Worm (Caenorhabditis elegans) whole organism, mixed stage, embryonic: ENCODE measurements around the gene pals-38.

Experiments used
- M03D4.4 ChIP-seq: sonication (generic microtip); optimal IDR thresholded peaks from 2 replicates; lab custom pipeline; 2017; ENCODE audit warnings: mild to moderate bottlenecking, missing genetic modification characterization, missing compliant biosample characterization
- bed-3 ChIP-seq: fragments of 200-800 bp; sonication (Bioruptor generic); optimal IDR thresholded peaks from 3 replicates; lab custom pipeline; 2018; ENCODE audit warnings: mild to moderate bottlenecking, missing genetic modification characterization, moderate library complexity, missing compliant biosample characterization
- ceh-83 ChIP-seq: fragments of 200-800 bp; sonication (Bioruptor generic); optimal IDR thresholded peaks from 2 replicates; lab custom pipeline; 2018; ENCODE audit warnings: mild to moderate bottlenecking, missing genetic modification characterization, missing compliant biosample characterization
- ces-1 ChIP-seq: fragments of 150-350 bp; optimal IDR thresholded peaks from 2 replicates; lab custom pipeline; 2014; ENCODE audit warnings: missing biosample characterization, missing genetic modification reagents, missing genetic modification characterization
- cnd-1 ChIP-seq: fragments of 200-800 bp; sonication (Bioruptor generic); optimal IDR thresholded peaks from 2 replicates; lab custom pipeline; 2018; ENCODE audit warnings: mild to moderate bottlenecking, missing genetic modification characterization, missing compliant biosample characterization
- drap-1 ChIP-seq: fragments of 200-800 bp; sonication (Bioruptor generic); optimal IDR thresholded peaks from 3 replicates; lab custom pipeline; 2018; ENCODE audit warnings: mild to moderate bottlenecking, missing genetic modification characterization, missing compliant biosample characterization
- elt-1 ChIP-seq: sonication (generic microtip); optimal IDR thresholded peaks from 2 replicates; lab custom pipeline; 2017; ENCODE audit warnings: missing genetic modification characterization, mild to moderate bottlenecking, missing compliant biosample characterization, antibody characterized with exemption, moderate library complexity, borderline replicate concordance; ENCODE audit not compliant: insufficient read depth
- flh-1 ChIP-seq: fragments of 200-800 bp; sonication (Bioruptor generic); optimal IDR thresholded peaks from 2 replicates; lab custom pipeline; 2018; ENCODE audit warnings: mild to moderate bottlenecking, missing genetic modification characterization, moderate library complexity, missing compliant biosample characterization
- ham-2 ChIP-seq: fragments of 200-800 bp; sonication (Bioruptor generic); optimal IDR thresholded peaks from 2 replicates; lab custom pipeline; 2018; ENCODE audit warnings: mild to moderate bottlenecking, missing genetic modification characterization, missing compliant biosample characterization
- lin-13 ChIP-seq: fragments of 150-350 bp; optimal IDR thresholded peaks from 2 replicates; lab custom pipeline; 2014; ENCODE audit warnings: missing biosample characterization, missing genetic modification characterization
- lin-32 ChIP-seq: fragments of 200-800 bp; sonication (Bioruptor generic); optimal IDR thresholded peaks from 2 replicates; lab custom pipeline; 2018; ENCODE audit warnings: mild to moderate bottlenecking, missing genetic modification characterization, missing compliant biosample characterization
- lsy-2 ChIP-seq: fragments of 150-350 bp; optimal IDR thresholded peaks from 2 replicates; lab custom pipeline; 2014; ENCODE audit warnings: missing biosample characterization, missing genetic modification characterization
- mab-5 ChIP-seq: fragments of 150-350 bp; optimal IDR thresholded peaks from 2 replicates; lab custom pipeline; 2014; ENCODE audit warnings: missing biosample characterization, missing genetic modification characterization
- mls-2 ChIP-seq: sonication (generic microtip); optimal IDR thresholded peaks from 2 replicates; lab custom pipeline; 2016; ENCODE audit warnings: mild to moderate bottlenecking, missing genetic modification characterization, moderate library complexity, missing compliant biosample characterization
- nhr-12 ChIP-seq: fragments of 150-350 bp; optimal IDR thresholded peaks from 2 replicates; lab custom pipeline; 2014; ENCODE audit warnings: missing biosample characterization, missing genetic modification characterization
- nhr-2 ChIP-seq: fragments of 150-350 bp; optimal IDR thresholded peaks from 2 replicates; lab custom pipeline; 2014; ENCODE audit warnings: missing biosample characterization, missing genetic modification characterization
- nhr-28 ChIP-seq: fragments of 150-350 bp; optimal IDR thresholded peaks from 2 replicates; lab custom pipeline; 2014; ENCODE audit warnings: missing biosample characterization, missing genetic modification characterization
- nhr-76 ChIP-seq: sonication (generic microtip); optimal IDR thresholded peaks from 2 replicates; lab custom pipeline; 2017; ENCODE audit warnings: missing biosample characterization, missing genetic modification characterization
- pha-4 ChIP-seq: fragments of 150-350 bp; optimal IDR thresholded peaks from 2 replicates; lab custom pipeline; 2018; ENCODE audit warnings: missing biosample characterization, missing genetic modification reagents, missing genetic modification characterization
- sem-2 ChIP-seq: fragments of 200-800 bp; sonication (Bioruptor generic); optimal IDR thresholded peaks from 2 replicates; lab custom pipeline; 2018; ENCODE audit warnings: mild to moderate bottlenecking, missing genetic modification characterization, missing compliant biosample characterization
- snpc-4 ChIP-seq: fragments of 150-350 bp; optimal IDR thresholded peaks from 2 replicates; lab custom pipeline; 2014; ENCODE audit warnings: missing biosample characterization, missing genetic modification characterization
- sptf-1 ChIP-seq: sonication (generic microtip); optimal IDR thresholded peaks from 2 replicates; lab custom pipeline; 2017; ENCODE audit warnings: mild to moderate bottlenecking, missing genetic modification characterization, moderate library complexity, missing compliant biosample characterization
- tbx-8 ChIP-seq: fragments of 200-800 bp; sonication (Bioruptor generic); optimal IDR thresholded peaks from 2 replicates; lab custom pipeline; 2018; ENCODE audit warnings: mild to moderate bottlenecking, missing genetic modification characterization, moderate library complexity, missing compliant biosample characterization
- unc-39 ChIP-seq: fragments of 150-350 bp; optimal IDR thresholded peaks from 2 replicates; lab custom pipeline; 2014; ENCODE audit warnings: missing biosample characterization, missing genetic modification characterization
- unc-62 ChIP-seq: fragments of 150-350 bp; optimal IDR thresholded peaks from 2 replicates; lab custom pipeline; 2014; ENCODE audit warnings: missing biosample characterization, missing genetic modification reagents, missing genetic modification characterization
- zip-8 ChIP-seq: fragments of 150-350 bp; optimal IDR thresholded peaks from 2 replicates; lab custom pipeline; 2014; ENCODE audit warnings: missing biosample characterization, missing genetic modification characterization

Gene pals-38

DNA sequence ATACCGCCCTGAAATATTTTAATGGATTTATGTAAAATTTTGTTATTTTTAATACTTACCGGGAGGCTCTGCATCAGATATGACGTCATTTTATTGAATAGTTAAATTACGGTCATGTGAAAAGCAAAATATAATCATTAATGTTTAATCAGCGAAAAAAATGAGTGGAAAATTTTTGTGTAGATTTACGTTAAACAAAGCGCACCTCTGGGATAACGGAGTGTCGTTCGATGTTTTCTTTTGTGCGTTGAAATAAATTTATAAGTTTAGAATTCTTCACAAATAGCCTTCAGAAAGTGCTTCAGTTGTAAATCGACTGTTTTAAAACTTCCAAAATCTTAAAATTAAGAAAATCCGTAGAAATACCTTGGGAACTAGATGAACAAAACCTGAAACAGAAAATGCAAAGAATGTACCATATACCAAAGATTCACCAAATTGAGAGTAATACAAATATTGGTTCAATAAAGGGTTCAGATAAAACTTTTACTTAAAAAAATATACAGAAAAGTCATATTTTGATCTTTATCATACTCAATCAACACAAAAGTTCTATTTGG lies 46.0 kb downstream of the pals-38 start, which contains the start of the genes K01D12.20 and miga-1:
Gene K01D12.20 (minus strand): TSS at position 138 of the 560 bp plus-strand sequence.
Gene miga-1 (minus strand): TSS at position 183 of the 560 bp plus-strand sequence.
- no peak for TF ChIP-seq ceh-83 (GFP tag; lab: Kevin White, UChicago)
- TF ChIP-seq lin-32 (GFP tag; lab: Kevin White, UChicago) = no peak
- TF ChIP-seq zip-8 (tag; lab: Kevin White, UChicago) = peak; percentile 71
- TF ChIP-seq nhr-2 (tag; lab: Kevin White, UChicago) = no peak

- no peak for TF ChIP-seq snpc-4
- no peak for TF ChIP-seq nhr-12 (tag; lab: Kevin White, UChicago)
- TF ChIP-seq lin-32 (GFP tag; lab: Kevin White, UChicago) = no peak
- no peak for TF ChIP-seq mab-5 (tag; lab: Kevin White, UChicago)
- no peak for TF ChIP-seq elt-1 (tag; lab: Kevin White, UChicago)
- TF ChIP-seq sptf-1 = no peak
- no peak for TF ChIP-seq lsy-2 (tag; lab: Kevin White, UChicago)
- TF ChIP-seq bed-3 = no peak
- TF ChIP-seq nhr-76 = no peak
- no peak for TF ChIP-seq lin-13 (tag; lab: Kevin White, UChicago)
- no peak for TF ChIP-seq ces-1 (GFP tag; lab: Kevin White, UChicago)
- no peak for TF ChIP-seq mls-2 (tag; lab: Kevin White, UChicago)
- TF ChIP-seq drap-1 = no peak
- TF ChIP-seq pha-4 = no peak
- TF ChIP-seq flh-1 (GFP tag; lab: Kevin White, UChicago) = no peak
- no peak for TF ChIP-seq unc-62
These were observed 49.2 kb downstream of the pals-38 start, which contains the start of gene K01D12.5 for ce11 chrV:12397545-12397944. K01D12.5 (plus strand) TSS chrV:12397845.

- no peak for TF ChIP-seq elt-1 (tag; lab: Kevin White, UChicago)
- no peak for TF ChIP-seq snpc-4
- TF ChIP-seq ceh-83 (GFP tag; lab: Kevin White, UChicago) = no peak
- no peak for TF ChIP-seq drap-1
- TF ChIP-seq M03D4.4 (tag; lab: Kevin White, UChicago) = no peak
- no peak for TF ChIP-seq ham-2 (GFP tag; lab: Kevin White, UChicago)
- TF ChIP-seq unc-62 = no peak
- no peak for TF ChIP-seq tbx-8 (GFP tag; lab: Kevin White, UChicago)
- TF ChIP-seq sem-2 (GFP tag; lab: Kevin White, UChicago) = no peak
- TF ChIP-seq mls-2 (tag; lab: Kevin White, UChicago) = no peak
- no peak for TF ChIP-seq unc-39 (tag; lab: Kevin White, UChicago)
- TF ChIP-seq flh-1 (GFP tag; lab: Kevin White, UChicago) = no peak
- no peak for TF ChIP-seq sptf-1
- TF ChIP-seq pha-4 = no peak
- no peak for TF ChIP-seq cnd-1 (tag; lab: Kevin White, UChicago)
- TF ChIP-seq lsy-2 (tag; lab: Kevin White, UChicago) = no peak
- TF ChIP-seq nhr-12 (tag; lab: Kevin White, UChicago) = no peak
- no peak for TF ChIP-seq nhr-28
These were observed 51.1 kb downstream of the pals-38 start, which contains the start of gene twk-14 for ce11 chrV:12395699-12396098. twk-14 (minus strand) TSS chrV:12395706.
